Fruit fly (Drosophila melanogaster): ENCODE measurements around the gene CG11703.

Gene CG11703

dm6 chr3R:19250063-19250462 is 22.1 kb upstream of the CG11703 start:
- TF ChIP-seq ovo (GFP tag; optimal IDR thresholded peaks at IDR 0.05), result peak; percentile 25
- TF ChIP-seq CG33017 (tag; optimal IDR thresholded peaks at IDR 0.05), result no peak

dm6 chr3R:19248036-19248435 is 20.1 kb upstream of the CG11703 start, which contains the start of gene CG5217:
CG5217 (minus strand) TSS chr3R:19248136.
- TF ChIP-seq Mnt (GFP tag; optimal IDR thresholded peaks at IDR 0.05) (no peak), Hr96 (GFP tag; optimal IDR thresholded peaks at IDR 0.05) (no peak), toe (GFP tag; optimal IDR thresholded peaks at IDR 0.05) (no peak), CG1620 (GFP tag; optimal IDR thresholded peaks at IDR 0.05) (no peak), bab1 (GFP tag; optimal IDR thresholded peaks at IDR 0.05) (no peak), CG11617 (GFP tag; optimal IDR thresholded peaks at IDR 0.05) (no peak), CG7101 (tag; optimal IDR thresholded peaks at IDR 0.05) (no peak), CG14711 (tag; optimal IDR thresholded peaks at IDR 0.05) (no peak), CG33017 (tag; optimal IDR thresholded peaks at IDR 0.05) (no peak), CG7045 (GFP tag; optimal IDR thresholded peaks at IDR 0.05) (no peak), cic (GFP tag; optimal IDR thresholded peaks at IDR 0.05) (no peak), Clk (GFP tag; optimal IDR thresholded peaks at IDR 0.05) (no peak), tj (GFP tag; optimal IDR thresholded peaks at IDR 0.05) (no peak), cnc (optimal IDR thresholded peaks at IDR 0.05) (no peak), kay (GFP tag; ENCODE audit: borderline replicate concordance) (no peak), pad (GFP tag; optimal IDR thresholded peaks at IDR 0.05) (no peak)

- TF ChIP-seq cic (GFP tag; optimal IDR thresholded peaks at IDR 0.05), result peak; percentile 4
- no peak for TF ChIP-seq Hr96 (GFP tag; optimal IDR thresholded peaks at IDR 0.05)
Measured at dm6 chr3R:19246080-19246637, 18.2 kb upstream of the CG11703 start, which contains the start of gene unc79. unc79 (minus strand) TSS chr3R:19246130.

- TF ChIP-seq CG14711 (tag; optimal IDR thresholded peaks at IDR 0.05) (no peak), CG7045 (GFP tag; optimal IDR thresholded peaks at IDR 0.05) (no peak), pad (GFP tag; optimal IDR thresholded peaks at IDR 0.05) (no peak), bab1 (GFP tag; optimal IDR thresholded peaks at IDR 0.05) (no peak), Mnt (GFP tag; optimal IDR thresholded peaks at IDR 0.05) (no peak), Hr96 (GFP tag; optimal IDR thresholded peaks at IDR 0.05) (no peak), CG5204 (GFP tag; optimal IDR thresholded peaks at IDR 0.05) (no peak), Crg-1 (GFP tag; optimal IDR thresholded peaks at IDR 0.05) (no peak), CG12768 (GFP tag; optimal IDR thresholded peaks at IDR 0.05) (no peak), CG1620 (GFP tag; optimal IDR thresholded peaks at IDR 0.05) (no peak), CG7101 (tag; optimal IDR thresholded peaks at IDR 0.05) (no peak), Clk (GFP tag; optimal IDR thresholded peaks at IDR 0.05) (no peak), CG11617 (GFP tag; optimal IDR thresholded peaks at IDR 0.05) (no peak), CG33017 (tag; optimal IDR thresholded peaks at IDR 0.05) (no peak)
Measured at dm6 chr3R:19245399-19245798, 17.4 kb upstream of the CG11703 start.

- TF ChIP-seq Hr96 (GFP tag; optimal IDR thresholded peaks at IDR 0.05), result no peak
- no peak for TF ChIP-seq cic (GFP tag; optimal IDR thresholded peaks at IDR 0.05)
- TF ChIP-seq toe (GFP tag; optimal IDR thresholded peaks at IDR 0.05), result no peak
- no peak for TF ChIP-seq CG7101 (tag; optimal IDR thresholded peaks at IDR 0.05)
- no peak for TF ChIP-seq cnc (optimal IDR thresholded peaks at IDR 0.05)
- TF ChIP-seq CG33017 (tag; optimal IDR thresholded peaks at IDR 0.05), result no peak
- TF ChIP-seq kay (GFP tag; ENCODE audit: borderline replicate concordance), result no peak
- TF ChIP-seq CG5204 (GFP tag; optimal IDR thresholded peaks at IDR 0.05), result no peak
- no peak for TF ChIP-seq tj (GFP tag; optimal IDR thresholded peaks at IDR 0.05)
- TF ChIP-seq Mnt (GFP tag; optimal IDR thresholded peaks at IDR 0.05), result no peak
- no peak for TF ChIP-seq pad (GFP tag; optimal IDR thresholded peaks at IDR 0.05)
- no peak for TF ChIP-seq CG11617 (GFP tag; optimal IDR thresholded peaks at IDR 0.05)
- TF ChIP-seq CG1620 (GFP tag; optimal IDR thresholded peaks at IDR 0.05), result no peak
- no peak for TF ChIP-seq Clk (GFP tag; optimal IDR thresholded peaks at IDR 0.05)
Measured at dm6 chr3R:19238934-19239333, 11.0 kb upstream of the CG11703 start.

- TF ChIP-seq Hr96 (GFP tag; optimal IDR thresholded peaks at IDR 0.05) (no peak), bab1 (GFP tag; optimal IDR thresholded peaks at IDR 0.05) (peak; percentile 38)
Measured at dm6 chr3R:19229245-19229644, 1.3 kb upstream of the CG11703 start, which contains the start of the genes CG5250 and Polr2M. CG5250 (minus strand) TSS chr3R:19229276. Polr2M (plus strand) TSS chr3R:19229463.

- TF ChIP-seq CG7101 (tag; optimal IDR thresholded peaks at IDR 0.05) (peak; percentile 58), toe (GFP tag; optimal IDR thresholded peaks at IDR 0.05) (peak; percentile 43), cic (GFP tag; optimal IDR thresholded peaks at IDR 0.05) (peak; percentile 52), CG14711 (tag; optimal IDR thresholded peaks at IDR 0.05) (peak; percentile 67), pad (GFP tag; optimal IDR thresholded peaks at IDR 0.05) (peak; percentile 24), CG7045 (GFP tag; optimal IDR thresholded peaks at IDR 0.05) (peak; percentile 33), CG11617 (GFP tag; optimal IDR thresholded peaks at IDR 0.05) (peak; percentile 40), Mnt (GFP tag; optimal IDR thresholded peaks at IDR 0.05) (peak; percentile 48), CG1620 (GFP tag; optimal IDR thresholded peaks at IDR 0.05) (peak; percentile 27), Hr96 (GFP tag; optimal IDR thresholded peaks at IDR 0.05) (no peak), cnc (optimal IDR thresholded peaks at IDR 0.05) (no peak), Clk (GFP tag; optimal IDR thresholded peaks at IDR 0.05) (peak; percentile 17), Crg-1 (GFP tag; optimal IDR thresholded peaks at IDR 0.05) (no peak), CG5204 (GFP tag; optimal IDR thresholded peaks at IDR 0.05) (no peak), ovo (GFP tag; optimal IDR thresholded peaks at IDR 0.05) (peak; percentile 31), kay (GFP tag; ENCODE audit: borderline replicate concordance) (peak; percentile 73), bab1 (GFP tag; optimal IDR thresholded peaks at IDR 0.05) (peak; percentile 61), CG12768 (GFP tag; optimal IDR thresholded peaks at IDR 0.05) (peak; percentile 62), CG33017 (tag; optimal IDR thresholded peaks at IDR 0.05) (peak; percentile 53), tj (GFP tag; optimal IDR thresholded peaks at IDR 0.05) (peak; percentile 24)
Measured at dm6 chr3R:19226137-19226873, 1.7 kb downstream of the CG11703 start, which contains the start of gene vib. vib (minus strand) TSS chr3R:19226651.
